Worm (Caenorhabditis elegans): ENCODE results near the gene C25F6.6.

DNA sequence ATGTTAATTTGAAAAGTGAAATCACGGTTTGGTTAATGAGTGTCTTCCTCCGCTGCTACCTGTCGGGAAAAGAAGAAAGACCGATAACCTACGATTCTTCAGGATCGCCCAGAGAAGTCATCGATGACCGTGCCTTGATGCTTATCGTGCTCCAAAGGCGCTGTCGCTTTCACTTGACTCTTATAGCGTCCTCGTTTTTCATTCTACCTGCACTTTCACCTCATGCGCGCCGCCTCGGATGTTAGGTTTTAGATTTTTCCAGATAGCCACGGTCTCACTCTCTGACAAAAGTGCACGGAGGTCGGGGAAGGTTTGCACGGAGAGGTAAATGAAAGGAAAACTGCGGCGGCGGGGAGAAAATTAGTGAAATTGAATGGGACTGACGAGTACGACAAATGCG lies 38.2 kb upstream of the C25F6.6 start:
- TF ChIP-seq unc-62 (GFP tag; optimal IDR thresholded peaks at IDR 0.05) = no peak
- TF ChIP-seq unc-39 (tag; optimal IDR thresholded peaks at IDR 0.05) = no peak
- no peak for TF ChIP-seq R02D3.7 (tag; optimal IDR thresholded peaks at IDR 0.05)
- no peak for TF ChIP-seq alr-1 (tag; optimal IDR thresholded peaks at IDR 0.05)
- no peak for TF ChIP-seq nhr-25 (tag; optimal IDR thresholded peaks at IDR 0.05)
- TF ChIP-seq ama-1 (optimal IDR thresholded peaks at IDR 0.05) = no peak
- no peak for TF ChIP-seq nhr-237 (tag; optimal IDR thresholded peaks at IDR 0.05)
- TF ChIP-seq elt-3 (tag; optimal IDR thresholded peaks at IDR 0.05) = no peak
- TF ChIP-seq crh-2 (tag; optimal IDR thresholded peaks at IDR 0.05) = no peak
- TF ChIP-seq nhr-11 (tag; optimal IDR thresholded peaks at IDR 0.05) = no peak
- TF ChIP-seq ceh-82 (tag; optimal IDR thresholded peaks at IDR 0.05) = no peak
- TF ChIP-seq lin-39 (tag; optimal IDR thresholded peaks at IDR 0.05) = no peak
- peak; percentile 14 for TF ChIP-seq elt-1 (tag; optimal IDR thresholded peaks at IDR 0.05)
- no peak for TF ChIP-seq zag-1 (tag; optimal IDR thresholded peaks at IDR 0.05)

Measured in whole organism, L2 larva.